Worm (Caenorhabditis elegans) whole organism, L3 larva: ENCODE measurements around the gene C25E10.12.

Source experiments
- R02D3.7 ChIP-seq: fragments of 150-350 bp; optimal IDR thresholded peaks from 2 replicates; lab custom pipeline; 2014; ENCODE audit warnings: missing biosample characterization, missing genetic modification characterization
- ZK546.5 ChIP-seq: sonication (generic microtip); optimal IDR thresholded peaks from 2 replicates; lab custom pipeline; 2017; ENCODE audit warnings: missing biosample characterization, missing genetic modification characterization
- aly-2 ChIP-seq: fragments of 150-350 bp; optimal IDR thresholded peaks from 2 replicates; lab custom pipeline; 2014; ENCODE audit warnings: missing biosample characterization, missing genetic modification characterization
- ama-1 ChIP-seq: fragments of 150-350 bp; optimal IDR thresholded peaks from 2 replicates; lab custom pipeline; 2018
- ceh-16 ChIP-seq: sonication (generic microtip); optimal IDR thresholded peaks from 2 replicates; lab custom pipeline; 2017; ENCODE audit warnings: missing biosample characterization, missing genetic modification characterization
- ceh-28 ChIP-seq: fragments of 150-350 bp; optimal IDR thresholded peaks from 2 replicates; lab custom pipeline; 2014; ENCODE audit warnings: missing biosample characterization, missing genetic modification reagents, missing genetic modification characterization
- egl-27 ChIP-seq: sonication (generic microtip); optimal IDR thresholded peaks from 4 replicates; lab custom pipeline; 2017; ENCODE audit warnings: missing biosample characterization, missing genetic modification reagents, missing genetic modification characterization
- elt-1 ChIP-seq: fragments of 150-350 bp; optimal IDR thresholded peaks from 2 replicates; lab custom pipeline; 2014; ENCODE audit warnings: missing biosample characterization, missing genetic modification characterization
- fkh-2 ChIP-seq: fragments of 150-350 bp; optimal IDR thresholded peaks from 2 replicates; lab custom pipeline; 2014; ENCODE audit warnings: missing biosample characterization, missing genetic modification reagents, missing genetic modification characterization
- hmg-11 ChIP-seq: sonication (generic microtip); optimal IDR thresholded peaks from 2 replicates; lab custom pipeline; 2016; ENCODE audit warnings: missing genetic modification characterization, missing compliant biosample characterization
- jun-1 ChIP-seq: fragments of 150-350 bp; optimal IDR thresholded peaks from 2 replicates; lab custom pipeline; 2014; ENCODE audit warnings: missing biosample characterization, missing genetic modification reagents, missing genetic modification characterization
- lin-15B ChIP-seq: fragments of 150-350 bp; optimal IDR thresholded peaks from 2 replicates; lab custom pipeline; 2014; ENCODE audit warnings: missing biosample characterization, missing genetic modification characterization
- lsy-12 ChIP-seq: sonication (generic microtip); optimal IDR thresholded peaks from 2 replicates; lab custom pipeline; 2016; ENCODE audit warnings: mild to moderate bottlenecking, missing genetic modification characterization, missing compliant biosample characterization
- mdl-1 ChIP-seq: fragments of 150-350 bp; optimal IDR thresholded peaks from 2 replicates; lab custom pipeline; 2014; ENCODE audit warnings: missing biosample characterization, missing genetic modification characterization
- mml-1 ChIP-seq: fragments of 150-350 bp; sonication (generic microtip); optimal IDR thresholded peaks from 3 replicates; lab custom pipeline; 2014; ENCODE audit warnings: missing biosample characterization, missing genetic modification characterization
- nhr-11 ChIP-seq: fragments of 150-350 bp; optimal IDR thresholded peaks from 2 replicates; lab custom pipeline; 2014; ENCODE audit warnings: missing biosample characterization, missing genetic modification characterization
- nhr-12 ChIP-seq: fragments of 150-350 bp; optimal IDR thresholded peaks from 2 replicates; lab custom pipeline; 2014; ENCODE audit warnings: missing biosample characterization, missing genetic modification characterization
- nhr-23 ChIP-seq: fragments of 150-350 bp; optimal IDR thresholded peaks from 2 replicates; lab custom pipeline; 2014; ENCODE audit warnings: missing biosample characterization, missing genetic modification reagents, missing genetic modification characterization
- nhr-237 ChIP-seq: fragments of 150-350 bp; optimal IDR thresholded peaks from 2 replicates; lab custom pipeline; 2014; ENCODE audit warnings: missing biosample characterization, missing genetic modification characterization
- nhr-25 ChIP-seq: sonication (generic microtip); optimal IDR thresholded peaks from 2 replicates; lab custom pipeline; 2017; ENCODE audit warnings: missing biosample characterization, missing genetic modification characterization
- nhr-67 ChIP-seq: fragments of 150-350 bp; optimal IDR thresholded peaks from 2 replicates; lab custom pipeline; 2014; ENCODE audit warnings: missing biosample characterization, missing genetic modification characterization
- pha-4 ChIP-seq: fragments of 150-350 bp; optimal IDR thresholded peaks from 2 replicates; lab custom pipeline; 2014; ENCODE audit warnings: missing biosample characterization, missing genetic modification reagents, missing genetic modification characterization
- pqm-1 ChIP-seq: fragments of 150-350 bp; optimal IDR thresholded peaks from 2 replicates; lab custom pipeline; 2017; ENCODE audit warnings: missing biosample characterization, missing genetic modification characterization, inconsistent platforms
- skn-1 ChIP-seq: fragments of 150-350 bp; optimal IDR thresholded peaks from 2 replicates; lab custom pipeline; 2014; ENCODE audit warnings: missing biosample characterization, missing genetic modification characterization
- tbx-2 ChIP-seq: sonication (generic microtip); optimal IDR thresholded peaks from 2 replicates; lab custom pipeline; 2016; ENCODE audit warnings: mild to moderate bottlenecking, missing genetic modification characterization, missing compliant biosample characterization
- unc-39 ChIP-seq: sonication (generic microtip); optimal IDR thresholded peaks from 4 replicates; lab custom pipeline; 2017; ENCODE audit warnings: missing biosample characterization, missing genetic modification characterization
- zag-1 ChIP-seq: fragments of 150-350 bp; optimal IDR thresholded peaks from 2 replicates; lab custom pipeline; 2014; ENCODE audit warnings: missing biosample characterization, missing genetic modification characterization
- ztf-11 ChIP-seq: fragments of 150-350 bp; optimal IDR thresholded peaks from 2 replicates; lab custom pipeline; 2014; ENCODE audit warnings: missing biosample characterization, missing genetic modification characterization
- ztf-4 ChIP-seq: fragments of 150-350 bp; optimal IDR thresholded peaks from 2 replicates; lab custom pipeline; 2014; ENCODE audit warnings: missing biosample characterization, missing genetic modification characterization

C25E10.12 gene

ce11 chrV:9065915-9066314 is 3.7 kb upstream of the C25E10.12 start:
- TF ChIP-seq unc-39 (tag; lab: Kevin White, UChicago) (no peak), elt-1 (tag; lab: Kevin White, UChicago) (peak; percentile 87)

ce11 chrV:9065001-9065400 is 2.8 kb upstream of the C25E10.12 start:
- TF ChIP-seq aly-2 (no peak), pqm-1 (tag; lab: Kevin White, UChicago) (no peak), zag-1 (tag; lab: Kevin White, UChicago) (no peak), nhr-25 (tag; lab: Kevin White, UChicago) (no peak), ceh-28 (tag; lab: Kevin White, UChicago) (no peak), nhr-12 (no peak), mdl-1 (tag; lab: Kevin White, UChicago) (no peak)
- TF ChIP-seq, all 47 proteins: peak for 0

ce11 chrV:9063134-9063533 is 893 bp upstream of the C25E10.12 start:
- no peak for TF ChIP-seq lin-15B (tag; lab: Kevin White, UChicago)
- TF ChIP-seq nhr-23, result peak; percentile 32
- no peak for TF ChIP-seq nhr-237 (tag; lab: Kevin White, UChicago)

- TF ChIP-seq R02D3.7 (tag; lab: Kevin White, UChicago) (no peak), nhr-237 (tag; lab: Kevin White, UChicago) (no peak), jun-1 (tag; lab: Kevin White, UChicago) (no peak), tbx-2 (tag; lab: Kevin White, UChicago) (no peak), ama-1 (lab: Kevin White, UChicago) (no peak)
These were observed 2.8 kb downstream of the C25E10.12 start, which contains the start of the genes C25E10.16 and C25E10.13 for ce11 chrV:9059468-9059867. C25E10.16 (minus strand) TSS chrV:9059568. C25E10.13 (plus strand) TSS chrV:9059723.

ce11 chrV:9058627-9059026 is 3.6 kb downstream of the C25E10.12 start, which contains the start of gene C25E10.11:
C25E10.11 (minus strand) TSS chrV:9058727.
- TF ChIP-seq R02D3.7 (tag; lab: Kevin White, UChicago) (no peak), hmg-11 (tag; lab: Kevin White, UChicago) (no peak), ama-1 (lab: Kevin White, UChicago) (no peak), ztf-11 (tag; lab: Kevin White, UChicago) (no peak)

- TF ChIP-seq ceh-16 (no peak), elt-1 (tag; lab: Kevin White, UChicago) (no peak), skn-1 (tag; lab: Kevin White, UChicago) (no peak), fkh-2 (no peak), ztf-4 (tag; lab: Kevin White, UChicago) (no peak), lsy-12 (tag; lab: Kevin White, UChicago) (no peak), nhr-11 (tag; lab: Kevin White, UChicago) (no peak), aly-2 (no peak), nhr-12 (no peak), mml-1 (tag; lab: Kevin White, UChicago) (no peak), ZK546.5 (tag; lab: Kevin White, UChicago) (no peak), nhr-67 (tag; lab: Kevin White, UChicago) (no peak), pha-4 (tag; lab: Kevin White, UChicago) (no peak), nhr-25 (tag; lab: Kevin White, UChicago) (no peak), ceh-28 (tag; lab: Kevin White, UChicago) (no peak), pqm-1 (tag; lab: Kevin White, UChicago) (no peak), egl-27 (tag; lab: Kevin White, UChicago) (no peak), ama-1 (lab: Kevin White, UChicago) (no peak), mdl-1 (tag; lab: Kevin White, UChicago) (no peak)
These were observed 6.0 kb downstream of the C25E10.12 start, which contains the start of gene C25E10.10 for ce11 chrV:9056253-9056652. C25E10.10 (minus strand) TSS chrV:9056353.

- TF ChIP-seq ZK546.5 (tag; lab: Kevin White, UChicago), result no peak
- TF ChIP-seq nhr-11 (tag; lab: Kevin White, UChicago), result peak; percentile 47
These were observed 6.6 kb downstream of the C25E10.12 start for ce11 chrV:9055644-9056043.
